Fruit fly (Drosophila melanogaster): ENCODE measurements around the gene Jon65Aiv.
A peak's percentile ranks its signal among the peaks of the same experiment; 100 is the strongest.

The Jon65Aiv gene

DNA sequence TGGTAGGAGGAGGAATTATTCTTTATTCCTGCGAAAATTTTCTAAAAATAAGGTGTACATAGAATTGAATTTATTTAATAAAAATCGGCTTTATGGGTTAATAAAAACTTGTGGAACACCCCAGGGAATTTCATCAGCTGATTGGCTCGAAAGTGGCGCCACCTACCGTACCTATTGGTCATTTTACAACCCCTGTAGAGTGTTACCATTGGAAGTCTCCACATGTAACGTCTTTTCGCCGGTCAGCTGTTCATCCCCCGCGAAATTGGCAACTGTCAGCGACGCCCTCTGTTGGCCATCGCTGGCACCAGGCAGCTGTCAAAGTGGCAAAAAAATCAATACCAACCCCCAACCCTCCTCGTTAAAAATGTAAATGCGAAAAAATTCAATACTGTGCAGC, 43.6 kb downstream of the Jon65Aiv start, which contains the start of gene CG13293 (continued):
- TF ChIP-seq B-H2 (GFP tag; optimal IDR thresholded peaks at IDR 0.05) = no peak
- no peak for TF ChIP-seq CG8359 (GFP tag; optimal IDR thresholded peaks at IDR 0.05; ENCODE audit: borderline replicate concordance)
- TF ChIP-seq crc (GFP tag; optimal IDR thresholded peaks at IDR 0.05) = no peak
- no peak for TF ChIP-seq TFAM (GFP tag; optimal IDR thresholded peaks at IDR 0.05)
- no peak for TF ChIP-seq tgo (GFP tag; IDR thresholded peaks at IDR 0.05)
- peak; percentile 39 to 87 for TF ChIP-seq crp (GFP tag; optimal IDR thresholded peaks at IDR 0.05)
- TF ChIP-seq chn (GFP tag; optimal IDR thresholded peaks at IDR 0.05) = no peak
- no peak for TF ChIP-seq gfzf (GFP tag; optimal IDR thresholded peaks at IDR 0.05)
- TF ChIP-seq CG18476 (GFP tag; optimal IDR thresholded peaks at IDR 0.05) = peak; percentile 90
- TF ChIP-seq CG9797 (GFP tag; optimal IDR thresholded peaks at IDR 0.05) = peak; percentile 2
- peak; percentile 50 for TF ChIP-seq YL-1 (GFP tag; optimal IDR thresholded peaks at IDR 0.05)
- peak; percentile 28 for TF ChIP-seq cad (GFP tag; optimal IDR thresholded peaks at IDR 0.05)
- TF ChIP-seq jumu (GFP tag; optimal IDR thresholded peaks at IDR 0.05) = no peak
- TF ChIP-seq CG13775 (GFP tag; optimal IDR thresholded peaks at IDR 0.05) = peak; percentile 18
- TF ChIP-seq stwl (tag; optimal IDR thresholded peaks at IDR 0.05) = peak; percentile 28
- TF ChIP-seq CG15601 (tag; optimal IDR thresholded peaks at IDR 0.05) = no peak
- TF ChIP-seq onecut (GFP tag; IDR thresholded peaks at IDR 0.05) = peak; percentile 100
- TF ChIP-seq nerfin-1 (tag; optimal IDR thresholded peaks at IDR 0.05) = peak; percentile 15
- no peak for TF ChIP-seq HLH54F (GFP tag; optimal IDR thresholded peaks at IDR 0.05)
- TF ChIP-seq CG10431 (GFP tag; optimal IDR thresholded peaks at IDR 0.05) = peak; percentile 29
- TF ChIP-seq CG7987 (GFP tag; optimal IDR thresholded peaks at IDR 0.05) = no peak
- TF ChIP-seq Dref (GFP tag; IDR thresholded peaks at IDR 0.05) = 0 out of 2 replicates have a peak, but pooled peaks have one; percentile 14
- peak; percentile 32; the same call in 1 of the 2 replicates for TF ChIP-seq vvl (GFP tag; IDR thresholded peaks at IDR 0.05)
- peak; percentile 63 for TF ChIP-seq Med (GFP tag)
- no peak for TF ChIP-seq E2f2 (GFP tag; IDR thresholded peaks at IDR 0.05)
- TF ChIP-seq NFAT (GFP tag; IDR thresholded peaks at IDR 0.05) = 0 out of 2 replicates have a peak, but pooled peaks have one; percentile 21
- no peak for TF ChIP-seq CG18262 (tag; optimal IDR thresholded peaks at IDR 0.05)
- TF ChIP-seq amos (GFP tag; IDR thresholded peaks at IDR 0.05; ENCODE audit: partially characterized antibody) = 0 out of 2 replicates have a peak, but pooled peaks have one; percentile 11
- no peak for TF ChIP-seq danr (GFP tag; IDR thresholded peaks at IDR 0.05)
- peak; percentile 17 for TF ChIP-seq CG14710 (tag; optimal IDR thresholded peaks at IDR 0.05)
- no peak for TF ChIP-seq Hr39 (optimal IDR thresholded peaks at IDR 0.05)
- peak; percentile 15 for TF ChIP-seq Hmr (GFP tag; optimal IDR thresholded peaks at IDR 0.05)
- no peak for TF ChIP-seq bsh (GFP tag; optimal IDR thresholded peaks at IDR 0.05)
- TF ChIP-seq CG8290 (GFP tag; optimal IDR thresholded peaks at IDR 0.05) = no peak
- TF ChIP-seq CG8290 (tag; optimal IDR thresholded peaks at IDR 0.05) = peak in 1 of 2 experiments; percentile 43
- no peak for TF ChIP-seq pan (optimal IDR thresholded peaks at IDR 0.05)
- peak in 1 of 2 experiments; percentile 38 for TF ChIP-seq pan (GFP tag; optimal IDR thresholded peaks at IDR 0.05 in 1 of 2, IDR thresholded peaks at IDR 0.05 in 1 of 2)
- no peak for TF ChIP-seq Dp (GFP tag; optimal IDR thresholded peaks at IDR 0.05)
- TF ChIP-seq row (GFP tag; IDR thresholded peaks at IDR 0.05) = peak; percentile 61; the same call in 2 of the 3 replicates
- TF ChIP-seq CG4854 (GFP tag; optimal IDR thresholded peaks at IDR 0.05) = no peak
- no peak for TF ChIP-seq al (GFP tag; IDR thresholded peaks at IDR 0.05)
- peak; percentile 61 for TF ChIP-seq abd-A (tag; optimal IDR thresholded peaks at IDR 0.05)
- TF ChIP-seq Fer1 (GFP tag; optimal IDR thresholded peaks at IDR 0.05) = peak; percentile 17
- no peak for TF ChIP-seq CG4328 (GFP tag; optimal IDR thresholded peaks at IDR 0.05)
- no peak for TF ChIP-seq CG2202 (tag; optimal IDR thresholded peaks at IDR 0.05)
- TF ChIP-seq CG15011 (GFP tag; optimal IDR thresholded peaks at IDR 0.05) = no peak
- peak; percentile 5 for TF ChIP-seq CG17829 (tag; optimal IDR thresholded peaks at IDR 0.05)
- no peak for TF ChIP-seq CG15073 (GFP tag; optimal IDR thresholded peaks at IDR 0.05)
- peak; percentile 24; the same call in 1 of the 2 replicates for TF ChIP-seq Rx (GFP tag; IDR thresholded peaks at IDR 0.05)
- peak; percentile 63 for TF ChIP-seq pzg (GFP tag; optimal IDR thresholded peaks at IDR 0.05)
- no peak for TF ChIP-seq psq (GFP tag; optimal IDR thresholded peaks at IDR 0.05)
